Fruit fly (Drosophila melanogaster) whole organism, embryonic: Measurements from ENCODE around the gene DCP2.

Source experiments
- B-H1 ChIP-seq: fragments of 200-800 bp; sonication (Bioruptor generic); IDR thresholded peaks from 3 replicates; pipeline ENCODE4 v1.3.6; 2022; ENCODE audit warnings: missing biosample characterization, missing genetic modification characterization
- Bgb ChIP-seq: fragments of 200-800 bp; sonication (Bioruptor generic); IDR thresholded peaks from 2 replicates; pipeline ENCODE4 v1.3.6; 2022; ENCODE audit warnings: missing biosample characterization, missing genetic modification characterization; ENCODE audit not compliant: partially characterized antibody
- C15 ChIP-seq: fragments of 200-800 bp; sonication (Bioruptor generic); IDR thresholded peaks from 3 replicates; pipeline ENCODE4 v1.3.6; 2022; ENCODE audit warnings: missing biosample characterization, missing genetic modification characterization
- CG10147 ChIP-seq: fragments of 200-800 bp; sonication (Bioruptor generic); optimal IDR thresholded peaks from 2 replicates; lab custom pipeline; 2019; ENCODE audit warnings: missing biosample characterization, mild to moderate bottlenecking, missing genetic modification characterization, moderate library complexity
- CG10462 ChIP-seq: fragments of 200-800 bp; sonication (Bioruptor generic); optimal IDR thresholded peaks from 2 replicates; lab custom pipeline; 2016; ENCODE audit warnings: missing biosample characterization, missing genetic modification characterization
- CG10565 ChIP-seq: fragments of 200-800 bp; sonication (Bioruptor generic); optimal IDR thresholded peaks from 3 replicates; lab custom pipeline; 2016; ENCODE audit warnings: missing biosample characterization, mild to moderate bottlenecking, missing genetic modification characterization
- CG12744 ChIP-seq: fragments of 200-800 bp; sonication (Bioruptor generic); optimal IDR thresholded peaks from 2 replicates; lab custom pipeline; 2016; ENCODE audit warnings: missing biosample characterization, missing genetic modification characterization
- CG13894 ChIP-seq: fragments of 200-800 bp; sonication (Bioruptor generic); optimal IDR thresholded peaks from 3 replicates; lab custom pipeline; 2018; ENCODE audit warnings: missing biosample characterization, mild to moderate bottlenecking, missing genetic modification characterization, moderate library complexity
- CG15269 ChIP-seq: fragments of 200-800 bp; sonication (Bioruptor generic); optimal IDR thresholded peaks from 2 replicates; lab custom pipeline; 2018; ENCODE audit warnings: missing biosample characterization, mild to moderate bottlenecking, missing genetic modification characterization, moderate library complexity
- CG15514 ChIP-seq: fragments of 200-800 bp; sonication (Bioruptor generic); optimal IDR thresholded peaks from 3 replicates; lab custom pipeline; 2017; ENCODE audit warnings: missing biosample characterization, missing genetic modification characterization, mild to moderate bottlenecking, moderate library complexity, missing genetic modification reagents
- CG1602 ChIP-seq: fragments of 200-800 bp; sonication (Bioruptor generic); optimal IDR thresholded peaks from 3 replicates; lab custom pipeline; 2016; ENCODE audit warnings: missing biosample characterization, missing genetic modification characterization
- CG1647 ChIP-seq: fragments of 200-800 bp; sonication (Bioruptor generic); optimal IDR thresholded peaks from 3 replicates; lab custom pipeline; 2016; ENCODE audit warnings: missing biosample characterization, missing genetic modification characterization
- CG16815 ChIP-seq: fragments of 200-800 bp; sonication (Bioruptor generic); optimal IDR thresholded peaks from 3 replicates; lab custom pipeline; 2017; ENCODE audit warnings: missing biosample characterization, mild to moderate bottlenecking, missing genetic modification characterization
- CG18476 ChIP-seq: fragments of 200-800 bp; sonication (Bioruptor generic); optimal IDR thresholded peaks from 2 replicates; lab custom pipeline; 2016; ENCODE audit warnings: missing biosample characterization, mild to moderate bottlenecking, missing genetic modification characterization
- CG18619 ChIP-seq: fragments of 200-800 bp; sonication (Bioruptor generic); optimal IDR thresholded peaks from 3 replicates; lab custom pipeline; 2017; ENCODE audit warnings: missing biosample characterization, mild to moderate bottlenecking, missing genetic modification characterization
- CG2129 ChIP-seq: fragments of 200-800 bp; sonication (Bioruptor generic); IDR thresholded peaks from 2 replicates; pipeline ENCODE4 v1.3.6; 2022; ENCODE audit warnings: missing biosample characterization, missing genetic modification characterization; ENCODE audit not compliant: partially characterized antibody
- CG2875 ChIP-seq: fragments of 200-800 bp; sonication (Bioruptor generic); optimal IDR thresholded peaks from 2 replicates; lab custom pipeline; 2017; ENCODE audit warnings: missing biosample characterization, mild to moderate bottlenecking, missing genetic modification characterization, missing genetic modification reagents
- CG31365 ChIP-seq: fragments of 200-800 bp; sonication (Bioruptor generic); optimal IDR thresholded peaks from 2 replicates; lab custom pipeline; 2018; ENCODE audit warnings: missing biosample characterization, mild to moderate bottlenecking, missing genetic modification characterization
- CG31441 ChIP-seq: fragments of 200-800 bp; sonication (Bioruptor generic); IDR thresholded peaks from 2 replicates; pipeline ENCODE4 v1.3.6; 2022; ENCODE audit warnings: missing biosample characterization, missing genetic modification characterization
- CG3726 ChIP-seq: fragments of 200-800 bp; sonication (Bioruptor generic); IDR thresholded peaks from 3 replicates; pipeline ENCODE4, ENCODE4 v1.3.6; 2022; ENCODE audit warnings: missing biosample characterization, missing genetic modification characterization
- CG6765 ChIP-seq: fragments of 200-800 bp; sonication (Bioruptor generic); optimal IDR thresholded peaks from 3 replicates; lab custom pipeline; 2017; ENCODE audit warnings: missing biosample characterization, mild to moderate bottlenecking, missing genetic modification characterization
- CG6791 ChIP-seq: fragments of 200-800 bp; sonication (Bioruptor generic); IDR thresholded peaks from 3 replicates; pipeline ENCODE4 v1.3.6; 2022; ENCODE audit warnings: missing biosample characterization, missing genetic modification characterization; ENCODE audit not compliant: partially characterized antibody
- CG8281 ChIP-seq: fragments of 200-800 bp; sonication (Bioruptor generic); optimal IDR thresholded peaks from 2 replicates; lab custom pipeline; 2018; ENCODE audit warnings: missing biosample characterization, mild to moderate bottlenecking, missing genetic modification characterization, moderate library complexity
- CG8478 ChIP-seq: fragments of >200 bp; optimal IDR thresholded peaks from 2 replicates; lab custom pipeline; 2018
- CG8765 ChIP-seq: fragments of 200-800 bp; sonication (Bioruptor generic); IDR thresholded peaks from 2 replicates; pipeline ENCODE4 v1.3.6; 2022; ENCODE audit warnings: missing biosample characterization, missing genetic modification characterization
- CG9437 ChIP-seq: fragments of 200-800 bp; sonication (Bioruptor generic); optimal IDR thresholded peaks from 2 replicates; lab custom pipeline; 2018; ENCODE audit warnings: missing biosample characterization, mild to moderate bottlenecking, missing genetic modification characterization
- CrebB ChIP-seq: fragments of 200-800 bp; sonication (Bioruptor generic); optimal IDR thresholded peaks from 3 replicates; lab custom pipeline; 2018; ENCODE audit warnings: missing biosample characterization, mild to moderate bottlenecking, missing genetic modification characterization
- Dad ChIP-seq: fragments of 200-800 bp; sonication (Bioruptor generic); optimal IDR thresholded peaks from 3 replicates; lab custom pipeline; 2016; ENCODE audit warnings: missing biosample characterization, missing genetic modification characterization
- Dbx ChIP-seq: fragments of 200-800 bp; sonication (Bioruptor generic); IDR thresholded peaks from 3 replicates; pipeline ENCODE4 v1.3.6; 2022; ENCODE audit warnings: missing biosample characterization, missing genetic modification characterization
- Dp ChIP-seq: fragments of 200-800 bp; sonication (Bioruptor generic); optimal IDR thresholded peaks from 2 replicates; lab custom pipeline; 2018; ENCODE audit warnings: missing biosample characterization, mild to moderate bottlenecking, missing genetic modification characterization, moderate library complexity
- Fer2 ChIP-seq: fragments of 200-800 bp; sonication (Bioruptor generic); optimal IDR thresholded peaks from 2 replicates; lab custom pipeline; 2018; ENCODE audit warnings: missing biosample characterization, mild to moderate bottlenecking, missing genetic modification characterization, moderate library complexity
- Hr51 ChIP-seq, 2 experiments: fragments of 200-800 bp; sonication (Bioruptor generic); optimal IDR thresholded peaks; 2 replicates in 1 of 2; 3 replicates in 1 of 2; lab custom pipeline; 2016 to 2018; ENCODE audit warnings: missing biosample characterization in 2 of 2, missing genetic modification characterization in 2 of 2, mild to moderate bottlenecking in 1 of 2, moderate library complexity in 1 of 2
- Jarid2 ChIP-seq: fragments of 200-800 bp; sonication (Bioruptor generic); optimal IDR thresholded peaks from 3 replicates; lab custom pipeline; 2017; ENCODE audit warnings: mild to moderate bottlenecking, missing biosample characterization, missing genetic modification reagents, missing genetic modification characterization
- Lpt ChIP-seq: fragments of >200 bp; optimal IDR thresholded peaks from 2 replicates; lab custom pipeline; 2018; ENCODE audit warnings: missing biosample characterization, missing genetic modification characterization
- Six4 ChIP-seq: fragments of 200-800 bp; sonication (Bioruptor generic); optimal IDR thresholded peaks from 2 replicates; lab custom pipeline; 2016; ENCODE audit warnings: missing biosample characterization, missing genetic modification characterization
- Usf ChIP-seq: fragments of 200-800 bp; sonication (Bioruptor generic); optimal IDR thresholded peaks from 2 replicates; lab custom pipeline; 2017; ENCODE audit warnings: missing genotype, missing biosample characterization, missing genetic modification characterization
- Vsx1 ChIP-seq: fragments of 200-800 bp; sonication (Bioruptor generic); optimal IDR thresholded peaks from 2 replicates; lab custom pipeline; 2017; ENCODE audit warnings: missing biosample characterization, mild to moderate bottlenecking, missing genetic modification characterization, missing genetic modification reagents
- bcd ChIP-seq: fragments of 200-800 bp; sonication (Bioruptor generic); optimal IDR thresholded peaks from 2 replicates; lab custom pipeline; 2017; ENCODE audit warnings: missing biosample characterization, mild to moderate bottlenecking, missing genetic modification characterization
- br ChIP-seq: fragments of >200 bp; optimal IDR thresholded peaks from 2 replicates; lab custom pipeline; 2017
- cato ChIP-seq: fragments of 200-800 bp; sonication (Bioruptor generic); optimal IDR thresholded peaks from 2 replicates; lab custom pipeline; 2016; ENCODE audit warnings: missing biosample characterization, missing genetic modification characterization, borderline replicate concordance
- chn ChIP-seq: fragments of 200-800 bp; sonication (Bioruptor generic); optimal IDR thresholded peaks from 2 replicates; lab custom pipeline; 2016; ENCODE audit warnings: missing biosample characterization, missing genetic modification characterization
- dan ChIP-seq: fragments of 200-800 bp; sonication (Bioruptor generic); IDR thresholded peaks from 2 replicates; pipeline ENCODE4 v1.3.6; 2022; ENCODE audit warnings: missing biosample characterization, missing genetic modification characterization
- dati ChIP-seq: fragments of 200-800 bp; sonication (Bioruptor generic); IDR thresholded peaks from 2 replicates; pipeline ENCODE4 v1.3.6; 2022; ENCODE audit warnings: missing biosample characterization, missing genetic modification characterization
- ken ChIP-seq: fragments of 200-800 bp; sonication (Bioruptor generic); IDR thresholded peaks from 3 replicates; pipeline ENCODE4 v1.3.6; 2022; ENCODE audit warnings: missing biosample characterization, missing genetic modification characterization
- pnt ChIP-seq: fragments of 200-800 bp; sonication (Bioruptor generic); optimal IDR thresholded peaks from 3 replicates; lab custom pipeline; 2016; ENCODE audit warnings: missing biosample characterization, missing genetic modification characterization
- pum ChIP-seq: fragments of 200-800 bp; sonication (Bioruptor generic); optimal IDR thresholded peaks from 2 replicates; lab custom pipeline; 2016; ENCODE audit warnings: missing biosample characterization, missing genetic modification characterization
- slp2 ChIP-seq: fragments of 200-800 bp; sonication (Bioruptor generic); optimal IDR thresholded peaks from 2 replicates; lab custom pipeline; 2016; ENCODE audit warnings: missing biosample characterization, missing genetic modification characterization
- tup ChIP-seq: fragments of 200-800 bp; sonication (Bioruptor generic); optimal IDR thresholded peaks from 2 replicates; lab custom pipeline; 2016; ENCODE audit warnings: missing biosample characterization, mild to moderate bottlenecking, missing genetic modification characterization, moderate library complexity
- tx ChIP-seq: fragments of 200-800 bp; sonication (Bioruptor generic); optimal IDR thresholded peaks from 2 replicates; lab custom pipeline; 2016; ENCODE audit warnings: missing biosample characterization, missing genetic modification characterization
- zen2 ChIP-seq: fragments of 200-800 bp; sonication (Bioruptor generic); IDR thresholded peaks from 3 replicates; pipeline ENCODE4 v1.3.6; 2022; ENCODE audit warnings: missing biosample characterization, missing genetic modification characterization; ENCODE audit not compliant: partially characterized antibody

Gene DCP2

DNA sequence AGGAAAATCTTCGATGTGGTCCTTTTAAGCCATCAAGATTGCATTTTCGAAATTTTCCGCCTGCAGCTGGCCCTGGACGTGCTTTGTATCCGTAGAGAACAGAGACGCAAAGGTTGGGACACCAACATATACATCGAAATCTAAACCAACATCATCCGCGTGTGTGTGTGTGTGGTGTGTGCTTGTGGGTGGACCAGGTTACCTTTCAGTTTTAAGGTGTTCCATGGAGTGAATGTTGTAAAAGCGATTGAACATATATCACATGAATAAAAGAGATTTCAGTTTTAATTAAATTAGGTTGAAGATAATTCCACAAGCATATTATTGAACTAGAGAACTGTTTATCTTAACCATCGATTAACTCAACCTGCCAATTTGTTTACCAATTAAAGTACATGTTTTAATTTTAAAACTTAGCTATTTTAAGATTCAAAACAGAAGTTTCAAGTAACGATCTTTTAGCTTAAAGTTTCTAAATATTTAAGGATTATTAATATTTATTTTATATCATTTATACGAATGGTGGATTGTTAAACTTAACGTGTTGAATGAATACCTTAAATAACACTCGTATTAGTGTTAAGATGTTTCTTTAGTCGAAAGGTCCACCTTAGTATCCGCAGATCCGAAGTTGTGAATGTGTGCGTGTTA is 887 bp upstream of the DCP2 start (continued):
- peak; percentile 58 for TF ChIP-seq CrebB (tag; lab: Kevin White, UChicago)
- peak; percentile 49 for TF ChIP-seq tx (GFP tag; lab: Kevin White, UChicago)
- TF ChIP-seq CG12744, result no peak
- no peak for TF ChIP-seq C15 (GFP tag; lab: Robert Waterston, UW)
- no peak; the same call in 1 of the 2 replicates for TF ChIP-seq Bgb (GFP tag; lab: Robert Waterston, UW)
- TF ChIP-seq CG8765 (GFP tag; lab: Robert Waterston, UW), result no peak
- no peak for TF ChIP-seq CG10462 (GFP tag; lab: Kevin White, UChicago)
- TF ChIP-seq dan (GFP tag; lab: Robert Waterston, UW), result no peak
- peak; percentile 68; the same call in 2 of the 3 replicates for TF ChIP-seq Dbx (GFP tag; lab: Robert Waterston, UW)
- TF ChIP-seq Fer2 (tag; lab: Kevin White, UChicago), result peak; percentile 84
- peak; percentile 47 for TF ChIP-seq CG16815 (GFP tag; lab: Kevin White, UChicago)
- TF ChIP-seq CG1602, result peak; percentile 27
- TF ChIP-seq B-H1 (GFP tag; lab: Robert Waterston, UW), result peak; percentile 23; the same call in 1 of the 3 replicates
- TF ChIP-seq Hr51 (GFP tag; optimal IDR thresholded peaks at IDR 0.05; lab: Kevin White, UChicago), result peak; percentile 5 to 91
- TF ChIP-seq CG6791, result no peak
- TF ChIP-seq ken (GFP tag; lab: Robert Waterston, UW), result peak; percentile 40; the same call in 2 of the 3 replicates
- peak; percentile 53 for TF ChIP-seq Vsx1 (GFP tag; lab: Kevin White, UChicago)
- peak; percentile 3 for TF ChIP-seq CG1647 (GFP tag; lab: Kevin White, UChicago)
- TF ChIP-seq CG31365 (tag; lab: Kevin White, UChicago), result peak; percentile 50
- TF ChIP-seq Jarid2, result no peak
- TF ChIP-seq cato (GFP tag; lab: Kevin White, UChicago), result peak; percentile 40
- no peak; the same call in 1 of the 2 replicates for TF ChIP-seq CG2129 (GFP tag; lab: Robert Waterston, UW)
- no peak for TF ChIP-seq br (lab: Kevin White, UChicago)
- peak; percentile 61 for TF ChIP-seq CG2875 (GFP tag; lab: Kevin White, UChicago)
- no peak; the same call in 2 of the 3 replicates for TF ChIP-seq zen2 (GFP tag; lab: Robert Waterston, UW)
- peak; percentile 41 for TF ChIP-seq Six4 (GFP tag; lab: Kevin White, UChicago)
- TF ChIP-seq CG13894 (tag; lab: Kevin White, UChicago), result peak; percentile 72
- no peak for TF ChIP-seq Dp (GFP tag; lab: Kevin White, UChicago)
- peak; percentile 38 for TF ChIP-seq chn (GFP tag; lab: Kevin White, UChicago)
- peak; percentile 82 for TF ChIP-seq CG31441 (GFP tag; lab: Robert Waterston, UW)
- TF ChIP-seq bcd (GFP tag; lab: Kevin White, UChicago), result peak; percentile 70
- peak; percentile 89 for TF ChIP-seq CG10147 (GFP tag; lab: Kevin White, UChicago)
- TF ChIP-seq CG3726 (GFP tag; lab: Robert Waterston, UW), result no peak
- TF ChIP-seq Usf (GFP tag; lab: Kevin White, UChicago), result peak; percentile 61
- TF ChIP-seq CG18619 (GFP tag; lab: Kevin White, UChicago), result peak; percentile 88
- TF ChIP-seq dati (GFP tag; lab: Robert Waterston, UW), result no peak
- TF ChIP-seq pum (GFP tag; lab: Kevin White, UChicago), result no peak
- TF ChIP-seq Dad, result peak; percentile 19
- peak; percentile 88 for TF ChIP-seq CG6765 (GFP tag; lab: Kevin White, UChicago)
- TF ChIP-seq tup, result no peak
- peak; percentile 53 for TF ChIP-seq CG18476 (GFP tag; lab: Kevin White, UChicago)
- TF ChIP-seq CG15514 (GFP tag; lab: Kevin White, UChicago), result peak; percentile 62
- TF ChIP-seq CG10565, result no peak
- no peak for TF ChIP-seq CG8478
- TF ChIP-seq pnt, result no peak
- TF ChIP-seq CG15269 (tag; lab: Kevin White, UChicago), result peak; percentile 92
- no peak for TF ChIP-seq Lpt (GFP tag; lab: Kevin White, UChicago)
- peak; percentile 22 for TF ChIP-seq slp2
- no peak for TF ChIP-seq CG8281 (tag; lab: Kevin White, UChicago)
- peak; percentile 29 for TF ChIP-seq CG9437 (GFP tag; lab: Kevin White, UChicago)
